Worm (Caenorhabditis elegans) whole organism, midembryonic: ENCODE measurements around the gene C10A4.7.

Experiments used
- ref-1 ChIP-seq: fragments of 200-800 bp; sonication (Bioruptor generic); conservative IDR thresholded peaks from 2 replicates; pipeline ENCODE4 v1.3.6; 2022; ENCODE audit warnings: missing genetic modification reagents, missing genetic modification characterization, missing compliant biosample characterization
- tab-1 ChIP-seq: fragments of 200-800 bp; sonication (Bioruptor generic); IDR thresholded peaks from 2 replicates; pipeline ENCODE4 v1.3.6; 2022; ENCODE audit warnings: missing genetic modification characterization, missing compliant biosample characterization

ce11 chrX:7436912-7437311 lies 21.6 kb upstream of the C10A4.7 start:
- TF ChIP-seq ref-1 (GFP tag; lab: Robert Waterston, UW), result no peak
- no peak for TF ChIP-seq tab-1 (GFP tag; lab: Robert Waterston, UW)
